Worm (Caenorhabditis elegans) whole organism, L4 larva: ENCODE measurements around the gene T05H10.4.

Source experiments
- D1046.2 ChIP-seq: fragments of 200-800 bp; sonication (Bioruptor generic); IDR thresholded peaks from 2 replicates; pipeline ENCODE4 v1.3.6; 2022; ENCODE audit warnings: missing genetic modification characterization, missing compliant biosample characterization
- F10B5.3 ChIP-seq: sonication (generic microtip); optimal IDR thresholded peaks from 2 replicates; lab custom pipeline; 2016; ENCODE audit warnings: mild to moderate bottlenecking, missing genetic modification characterization, missing compliant biosample characterization
- F26F4.8 ChIP-seq: fragments of 200-800 bp; sonication (Bioruptor generic); conservative IDR thresholded peaks from 2 replicates; pipeline ENCODE4 v1.3.6; 2022; ENCODE audit warnings: missing genetic modification characterization, missing compliant biosample characterization
- F44E2.7 ChIP-seq: fragments of 200-800 bp; sonication (Bioruptor generic); IDR thresholded peaks from 2 replicates; pipeline ENCODE4 v2.1.2; 2022; ENCODE audit warnings: missing genetic modification characterization, missing compliant biosample characterization
- F49E8.2 ChIP-seq: sonication (generic microtip); optimal IDR thresholded peaks from 2 replicates; lab custom pipeline; 2016; ENCODE audit warnings: missing compliant biosample characterization, mild to moderate bottlenecking, missing genetic modification characterization, borderline replicate concordance
- R02D3.7 ChIP-seq: fragments of 150-350 bp; sonication (generic microtip); optimal IDR thresholded peaks from 3 replicates; lab custom pipeline; 2014; ENCODE audit warnings: missing biosample characterization, missing genetic modification characterization
- T20F7.1 ChIP-seq: fragments of 200-800 bp; sonication (Bioruptor generic); optimal IDR thresholded peaks from 2 replicates; lab custom pipeline; 2018; ENCODE audit warnings: mild to moderate bottlenecking, missing genetic modification characterization, missing compliant biosample characterization
- T26A8.4 ChIP-seq: fragments of 200-800 bp; sonication (Bioruptor generic); IDR thresholded peaks from 2 replicates; pipeline ENCODE4 v1.3.6; 2022; ENCODE audit warnings: missing genetic modification characterization, missing compliant biosample characterization
- Y48G9A.11 ChIP-seq: fragments of 200-800 bp; sonication (Bioruptor generic); IDR thresholded peaks from 2 replicates; pipeline ENCODE4 v1.3.6; 2022; ENCODE audit warnings: missing genetic modification reagents, missing genetic modification characterization, missing compliant biosample characterization
- Y5F2A.4 ChIP-seq: fragments of 200-800 bp; sonication (Bioruptor generic); optimal IDR thresholded peaks from 2 replicates; lab custom pipeline; 2018; ENCODE audit warnings: mild to moderate bottlenecking, missing genetic modification characterization, missing compliant biosample characterization
- Y75B8A.6 ChIP-seq: fragments of 200-800 bp; sonication (Bioruptor generic); IDR thresholded peaks from 2 replicates; pipeline ENCODE4 v1.3.6; 2022; ENCODE audit warnings: missing genetic modification reagents, missing genetic modification characterization, missing compliant biosample characterization
- ZK546.5 ChIP-seq, 2 experiments: sonication (generic microtip); optimal IDR thresholded peaks; 2 replicates each; lab custom pipeline; 2017; ENCODE audit warnings: missing biosample characterization in 2 of 2, missing genetic modification characterization in 2 of 2
- ceh-32 ChIP-seq: sonication (generic microtip); optimal IDR thresholded peaks from 2 replicates; lab custom pipeline; 2016; ENCODE audit warnings: mild to moderate bottlenecking, missing genetic modification characterization, missing compliant biosample characterization; ENCODE audit not compliant: poor library complexity
- ceh-62 ChIP-seq: sonication (generic microtip); optimal IDR thresholded peaks from 2 replicates; lab custom pipeline; 2017; ENCODE audit warnings: missing biosample characterization, missing genetic modification characterization
- ces-1 ChIP-seq: fragments of 150-350 bp; sonication (generic microtip); optimal IDR thresholded peaks from 4 replicates; lab custom pipeline; 2014; ENCODE audit warnings: missing biosample characterization, missing genetic modification reagents, missing genetic modification characterization
- cey-2 ChIP-seq: sonication (generic microtip); optimal IDR thresholded peaks from 3 replicates; lab custom pipeline; 2017; ENCODE audit warnings: missing genetic modification characterization, mild to moderate bottlenecking, missing compliant biosample characterization, antibody characterized with exemption, borderline replicate concordance; ENCODE audit not compliant: insufficient read depth
- daf-16 ChIP-seq, 3 experiments: sonication (generic microtip); optimal IDR thresholded peaks; 2 replicates each; lab custom pipeline; 2016 to 2017; ENCODE audit warnings: missing genetic modification characterization in 3 of 3, missing genetic modification reagents in 3 of 3, mild to moderate bottlenecking in 2 of 3, missing compliant biosample characterization in 2 of 3, missing biosample characterization in 1 of 3, moderate library complexity in 1 of 3
- dmd-6 ChIP-seq: fragments of 200-800 bp; sonication (Bioruptor generic); IDR thresholded peaks from 2 replicates; pipeline ENCODE4 v1.3.6; 2022; ENCODE audit warnings: missing genetic modification reagents, missing genetic modification characterization, missing compliant biosample characterization
- dmd-8 ChIP-seq: fragments of 200-800 bp; sonication (Bioruptor generic); IDR thresholded peaks from 2 replicates; pipeline ENCODE4 v1.3.6; 2022; ENCODE audit warnings: missing genetic modification characterization, missing compliant biosample characterization
- dmd-9 ChIP-seq: fragments of 200-800 bp; sonication (Bioruptor generic); IDR thresholded peaks from 2 replicates; pipeline ENCODE4 v1.3.6; 2022; ENCODE audit warnings: missing genetic modification reagents, missing genetic modification characterization, missing compliant biosample characterization
- dpl-1 ChIP-seq: fragments of 150-350 bp; optimal IDR thresholded peaks from 2 replicates; lab custom pipeline; 2014; ENCODE audit warnings: missing biosample characterization, missing genetic modification reagents, missing genetic modification characterization
- egl-43 ChIP-seq: fragments of 200-800 bp; sonication (Bioruptor generic); IDR thresholded peaks from 2 replicates; pipeline ENCODE4 v1.3.6; 2022; ENCODE audit warnings: missing genetic modification reagents, missing genetic modification characterization, missing compliant biosample characterization
- fos-1 ChIP-seq: fragments of 150-350 bp; optimal IDR thresholded peaks from 2 replicates; lab custom pipeline; 2014; ENCODE audit warnings: missing biosample characterization, missing genetic modification characterization
- gei-8 ChIP-seq: fragments of 200-800 bp; sonication (Bioruptor generic); optimal IDR thresholded peaks from 2 replicates; lab custom pipeline; 2018; ENCODE audit warnings: mild to moderate bottlenecking, missing genetic modification characterization, missing compliant biosample characterization
- hif-1 ChIP-seq, 2 experiments: sonication (generic microtip); optimal IDR thresholded peaks; 2 replicates each; lab custom pipeline; 2016 to 2017; ENCODE audit warnings: missing compliant biosample characterization in 2 of 2, missing genetic modification characterization in 2 of 2, missing genetic modification reagents in 2 of 2, missing genotype in 2 of 2, mild to moderate bottlenecking in 1 of 2
- hlh-30 ChIP-seq: sonication (generic microtip); optimal IDR thresholded peaks from 2 replicates; lab custom pipeline; 2017; ENCODE audit warnings: antibody characterized with exemption, mild to moderate bottlenecking, missing genetic modification characterization, missing compliant biosample characterization; ENCODE audit not compliant: insufficient read depth
- hmg-1.1 ChIP-seq: fragments of 200-800 bp; sonication (Bioruptor generic); IDR thresholded peaks from 2 replicates; pipeline ENCODE4 v1.3.6; 2022; ENCODE audit warnings: missing genetic modification reagents, missing genetic modification characterization, missing compliant biosample characterization
- lin-1 ChIP-seq: fragments of 200-800 bp; sonication (Bioruptor generic); IDR thresholded peaks from 2 replicates; pipeline ENCODE4 v1.3.6; 2022; ENCODE audit warnings: missing genetic modification reagents, missing genetic modification characterization, missing compliant biosample characterization
- lin-15B ChIP-seq: fragments of 150-350 bp; sonication (generic microtip); optimal IDR thresholded peaks from 3 replicates; lab custom pipeline; 2014; ENCODE audit warnings: missing biosample characterization, missing genetic modification characterization
- lsy-2 ChIP-seq, 2 experiments: fragments of 150-350 bp in 1 of 2; sonication (generic microtip) in 1 of 2; optimal IDR thresholded peaks; 2 replicates each; lab custom pipeline; 2014 to 2017; ENCODE audit warnings: missing biosample characterization in 2 of 2, missing genetic modification characterization in 2 of 2
- nhr-102 ChIP-seq: sonication (generic microtip); optimal IDR thresholded peaks from 2 replicates; lab custom pipeline; 2016; ENCODE audit warnings: mild to moderate bottlenecking, missing genetic modification characterization, moderate library complexity, missing compliant biosample characterization
- nhr-111 ChIP-seq: fragments of 200-800 bp; sonication (Bioruptor generic); optimal IDR thresholded peaks from 2 replicates; lab custom pipeline; 2018; ENCODE audit warnings: mild to moderate bottlenecking, missing genetic modification characterization, missing compliant biosample characterization
- nhr-25 ChIP-seq: sonication (generic microtip); optimal IDR thresholded peaks from 2 replicates; lab custom pipeline; 2017; ENCODE audit warnings: missing genetic modification characterization, mild to moderate bottlenecking, missing compliant biosample characterization, antibody characterized with exemption, moderate library complexity, borderline replicate concordance; ENCODE audit not compliant: insufficient read depth
- nhr-28 ChIP-seq: fragments of 150-350 bp; optimal IDR thresholded peaks from 2 replicates; lab custom pipeline; 2014; ENCODE audit warnings: missing biosample characterization, missing genetic modification characterization
- nhr-41 ChIP-seq: fragments of 200-800 bp; sonication (Bioruptor generic); IDR thresholded peaks from 2 replicates; pipeline ENCODE4 v1.3.6; 2022; ENCODE audit warnings: missing genetic modification reagents, missing genetic modification characterization, missing compliant biosample characterization
- nhr-42 ChIP-seq: fragments of 200-800 bp; sonication (Bioruptor generic); IDR thresholded peaks from 2 replicates; pipeline ENCODE4 v1.3.6; 2022; ENCODE audit warnings: missing genetic modification characterization, missing compliant biosample characterization
- nhr-6 ChIP-seq: fragments of 150-350 bp; optimal IDR thresholded peaks from 2 replicates; lab custom pipeline; 2014; ENCODE audit warnings: missing biosample characterization, missing genetic modification characterization
- nhr-77 ChIP-seq: fragments of 150-350 bp; optimal IDR thresholded peaks from 2 replicates; lab custom pipeline; 2014; ENCODE audit warnings: missing biosample characterization, missing genetic modification characterization
- pqm-1 ChIP-seq: sonication (generic microtip); optimal IDR thresholded peaks from 2 replicates; lab custom pipeline; 2017; ENCODE audit warnings: missing biosample characterization, missing genetic modification characterization
- rbr-2 ChIP-seq: sonication (generic microtip); optimal IDR thresholded peaks from 2 replicates; lab custom pipeline; 2016; ENCODE audit warnings: missing genotype, missing genetic modification characterization, missing compliant biosample characterization
- saeg-2 ChIP-seq: fragments of 200-800 bp; sonication (Bioruptor generic); IDR thresholded peaks from 2 replicates; pipeline ENCODE4 v1.3.6; 2022; ENCODE audit warnings: missing genetic modification reagents, missing genetic modification characterization, missing compliant biosample characterization
- set-16 ChIP-seq: fragments of 200-800 bp; sonication (Bioruptor generic); IDR thresholded peaks from 2 replicates; pipeline ENCODE4 v1.3.6; 2022; ENCODE audit warnings: missing genetic modification reagents, missing genetic modification characterization, missing compliant biosample characterization
- snpc-4 ChIP-seq: fragments of 150-350 bp; optimal IDR thresholded peaks from 2 replicates; lab custom pipeline; 2014; ENCODE audit warnings: missing biosample characterization, missing genetic modification characterization
- tag-97 ChIP-seq: fragments of 200-800 bp; sonication (Bioruptor generic); IDR thresholded peaks from 2 replicates; pipeline ENCODE4 v1.3.6; 2022; ENCODE audit warnings: missing genetic modification characterization, missing compliant biosample characterization
- tra-1 ChIP-seq: fragments of 200-800 bp; sonication (Bioruptor generic); IDR thresholded peaks from 2 replicates; pipeline ENCODE4 v1.3.6; 2022; ENCODE audit warnings: missing genetic modification reagents, missing genetic modification characterization, missing compliant biosample characterization
- unc-62 ChIP-seq, 3 experiments: fragments of 150-350 bp in 1 of 3; sonication (generic microtip); optimal IDR thresholded peaks in 2 of 3; peaks in 1 of 3; 1 replicate in 1 of 3; 2 replicates in 2 of 3; lab custom pipeline; 2014 to 2017; ENCODE audit warnings: missing biosample characterization in 3 of 3, missing genetic modification characterization in 3 of 3, missing genetic modification reagents in 3 of 3, missing genotype in 1 of 3
- zag-1 ChIP-seq: fragments of 150-350 bp; optimal IDR thresholded peaks from 2 replicates; lab custom pipeline; 2014; ENCODE audit warnings: missing biosample characterization, missing genetic modification characterization
- zfp-3 ChIP-seq: fragments of 200-800 bp; sonication (Bioruptor generic); conservative IDR thresholded peaks from 2 replicates; pipeline ENCODE4 v1.3.6; 2022; ENCODE audit warnings: missing genetic modification reagents, missing genetic modification characterization, missing compliant biosample characterization
- zip-2 ChIP-seq: fragments of 150-350 bp; optimal IDR thresholded peaks from 2 replicates; lab custom pipeline; 2014; ENCODE audit warnings: missing biosample characterization, missing genetic modification characterization
- ztf-7 ChIP-seq: fragments of 150-350 bp; optimal IDR thresholded peaks from 2 replicates; lab custom pipeline; 2014; ENCODE audit warnings: missing biosample characterization, missing genetic modification characterization

The T05H10.4 gene

DNA sequence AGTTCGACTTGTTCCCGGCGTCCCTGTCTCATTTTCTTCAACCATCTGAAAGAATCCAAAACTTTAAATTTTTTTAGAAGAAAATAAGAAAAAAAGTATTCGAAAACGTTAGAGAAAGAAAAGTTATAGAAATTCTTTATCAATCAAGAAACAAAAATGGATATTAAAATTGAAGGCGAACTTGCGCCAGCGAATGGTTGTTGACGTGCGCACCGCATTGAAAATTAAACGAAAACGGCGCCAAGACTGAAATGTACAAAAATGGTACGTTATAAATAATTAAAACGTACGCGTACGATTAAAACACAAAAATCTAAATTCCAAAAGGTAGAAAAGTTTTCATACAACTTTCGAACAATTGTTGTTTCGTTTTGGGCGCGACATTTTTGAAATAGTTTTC lies 33.9 kb downstream of the T05H10.4 start, which contains the start of gene K02C4.3 (continued):
- TF ChIP-seq nhr-111 (GFP tag; lab: Kevin White, UChicago) (no peak), nhr-28 (tag; lab: Kevin White, UChicago) (peak; percentile 27), pqm-1 (no peak), saeg-2 (no peak), dpl-1 (GFP tag; lab: Kevin White, UChicago) (peak; percentile 93), hif-1 (tag; optimal IDR thresholded peaks at IDR 0.05; lab: Kevin White, UChicago) (no peak), F26F4.8 (GFP tag; lab: Robert Waterston, UW) (no peak), snpc-4 (tag; lab: Kevin White, UChicago) (peak; percentile 37), set-16 (GFP tag; lab: Robert Waterston, UW) (no peak), fos-1 (no peak), ceh-32 (tag; lab: Kevin White, UChicago) (no peak), nhr-77 (tag; lab: Kevin White, UChicago) (peak; percentile 45), dmd-6 (GFP tag; lab: Robert Waterston, UW) (peak; percentile 42; the same call in 1 of the 2 replicates), zfp-3 (GFP tag; lab: Robert Waterston, UW) (no peak), ZK546.5 (tag; optimal IDR thresholded peaks at IDR 0.05; lab: Kevin White, UChicago) (no peak), ceh-62 (tag; lab: Kevin White, UChicago) (no peak), unc-62 (GFP tag; optimal IDR thresholded peaks at IDR 0.05 in 1 of 2; lab: Kevin White, UChicago) (no peak), unc-62 (tag; optimal IDR thresholded peaks at IDR 0.05; lab: Kevin White, UChicago) (no peak), gei-8 (GFP tag; lab: Kevin White, UChicago) (no peak), dmd-8 (GFP tag; lab: Robert Waterston, UW) (no peak), nhr-102 (tag; lab: Kevin White, UChicago) (no peak), T26A8.4 (GFP tag; lab: Robert Waterston, UW) (no peak), Y5F2A.4 (no peak), lin-1 (GFP tag; lab: Robert Waterston, UW) (no peak), nhr-41 (GFP tag; lab: Robert Waterston, UW) (no peak), zip-2 (tag; lab: Kevin White, UChicago) (no peak), F49E8.2 (tag; lab: Kevin White, UChicago) (no peak), egl-43 (GFP tag; lab: Robert Waterston, UW) (no peak), nhr-42 (GFP tag; lab: Robert Waterston, UW) (no peak), R02D3.7 (tag; lab: Kevin White, UChicago) (no peak), hlh-30 (tag; lab: Kevin White, UChicago) (peak; percentile 42), tag-97 (GFP tag; lab: Robert Waterston, UW) (no peak), lin-15B (tag; lab: Kevin White, UChicago) (no peak), rbr-2 (tag; lab: Kevin White, UChicago) (peak; percentile 40), cey-2 (no peak), ztf-7 (tag; lab: Kevin White, UChicago) (peak; percentile 10), Y75B8A.6 (no peak), T20F7.1 (GFP tag; lab: Kevin White, UChicago) (peak; percentile 77), nhr-25 (tag; lab: Kevin White, UChicago) (no peak), dmd-9 (GFP tag; lab: Robert Waterston, UW) (no peak), ces-1 (GFP tag; lab: Kevin White, UChicago) (no peak), Y48G9A.11 (GFP tag; lab: Robert Waterston, UW) (no peak), zag-1 (tag; lab: Kevin White, UChicago) (no peak), D1046.2 (GFP tag; lab: Robert Waterston, UW) (no peak), nhr-6 (tag; lab: Kevin White, UChicago) (peak; percentile 51), F10B5.3 (tag; lab: Kevin White, UChicago) (no peak), lsy-2 (tag; optimal IDR thresholded peaks at IDR 0.05; lab: Kevin White, UChicago) (peak in 1 of 2 experiments; percentile 86), hmg-1.1 (GFP tag; lab: Robert Waterston, UW) (0 out of 2 replicates have a peak, but pooled peaks have one; percentile 13), tra-1 (GFP tag; lab: Robert Waterston, UW) (no peak), daf-16 (GFP tag; optimal IDR thresholded peaks at IDR 0.05; lab: Kevin White, UChicago) (no peak), daf-16 (tag; optimal IDR thresholded peaks at IDR 0.05; lab: Kevin White, UChicago) (no peak), F44E2.7 (GFP tag; lab: Robert Waterston, UW) (no peak)
